Fruit fly (Drosophila melanogaster): ENCODE data around the gene CheA87a.

CheA87a gene

DNA sequence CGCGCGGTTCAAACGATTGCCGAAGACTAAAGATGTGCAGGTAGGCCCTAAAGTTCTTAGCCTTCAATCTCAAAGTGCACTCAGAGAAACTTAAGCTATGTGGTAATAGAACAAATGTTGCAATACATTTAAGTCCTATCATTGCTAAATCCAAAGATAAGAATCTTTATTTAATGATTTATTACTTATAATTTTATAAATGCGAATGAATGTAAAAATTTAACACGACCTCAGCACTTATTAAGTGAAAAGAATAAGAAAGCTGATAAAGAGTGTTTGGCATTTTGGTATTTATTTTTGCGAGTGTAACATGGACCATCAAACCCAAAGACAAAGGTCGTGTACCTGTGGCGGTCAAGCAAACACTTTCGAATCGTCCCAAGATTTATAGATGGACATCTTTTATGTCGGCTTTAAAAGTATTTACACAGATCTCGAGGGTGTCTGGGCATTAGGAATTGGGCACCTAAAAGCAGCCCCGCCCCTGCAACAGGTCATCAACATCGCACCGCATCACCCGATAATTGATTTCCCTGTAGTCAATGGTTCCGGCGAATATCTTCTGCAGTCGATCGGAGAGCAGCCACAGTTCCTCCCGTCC is 35.5 kb downstream of the CheA87a start, which contains the start of gene yellow-e3 (continued):
- peak; percentile 75 for TF ChIP-seq CG9727 (GFP tag; optimal IDR thresholded peaks at IDR 0.05)
- peak; percentile 63 for TF ChIP-seq pros (GFP tag; optimal IDR thresholded peaks at IDR 0.05)
- TF ChIP-seq fd96Cb (tag; optimal IDR thresholded peaks at IDR 0.05): peak; percentile 20
- TF ChIP-seq gem (tag; optimal IDR thresholded peaks at IDR 0.05): peak; percentile 65
- TF ChIP-seq kni (GFP tag; optimal IDR thresholded peaks at IDR 0.05): no peak
- peak; percentile 59 for TF ChIP-seq D19A (tag; optimal IDR thresholded peaks at IDR 0.05)
- peak in 1 of 2 experiments; percentile 42 for TF ChIP-seq bsh (GFP tag; optimal IDR thresholded peaks at IDR 0.05)
- TF ChIP-seq grau (tag; optimal IDR thresholded peaks at IDR 0.05): peak; percentile 44
- TF ChIP-seq Xbp1 (GFP tag; optimal IDR thresholded peaks at IDR 0.05): no peak
- TF ChIP-seq fd102C (GFP tag; optimal IDR thresholded peaks at IDR 0.05): peak; percentile 64
- TF ChIP-seq CTCF (GFP tag; optimal IDR thresholded peaks at IDR 0.05): no peak
- peak; percentile 41 for TF ChIP-seq CG16815 (GFP tag; optimal IDR thresholded peaks at IDR 0.05)
- peak; percentile 38; the same call in 1 of the 3 replicates for TF ChIP-seq CG17361 (GFP tag; IDR thresholded peaks at IDR 0.05)
- peak; percentile 53 for TF ChIP-seq row (GFP tag; IDR thresholded peaks at IDR 0.05)
- TF ChIP-seq E2f2 (GFP tag; IDR thresholded peaks at IDR 0.05): no peak
- peak; percentile 74 for TF ChIP-seq CG2712 (tag; optimal IDR thresholded peaks at IDR 0.05)
- peak; percentile 38 for TF ChIP-seq Blimp-1 (GFP tag; optimal IDR thresholded peaks at IDR 0.05)
- no peak for TF ChIP-seq sc (optimal IDR thresholded peaks at IDR 0.05)
- TF ChIP-seq sc (GFP tag; optimal IDR thresholded peaks at IDR 0.05): peak; percentile 5
- TF ChIP-seq CG6254 (GFP tag; optimal IDR thresholded peaks at IDR 0.05): peak; percentile 37
- peak; percentile 42 for TF ChIP-seq ac (GFP tag; optimal IDR thresholded peaks at IDR 0.05)
- TF ChIP-seq CoRest (tag; optimal IDR thresholded peaks at IDR 0.05): peak; percentile 25
- TF ChIP-seq zfh1 (GFP tag; IDR thresholded peaks at IDR 0.05): peak; percentile 64; the same call in 2 of the 3 replicates
- 0 out of 2 replicates have a peak, but pooled peaks have one; percentile 35 for TF ChIP-seq CG31441 (GFP tag; IDR thresholded peaks at IDR 0.05)
- no peak for TF ChIP-seq Atf-2 (GFP tag; optimal IDR thresholded peaks at IDR 0.05)
- TF ChIP-seq yki (optimal IDR thresholded peaks at IDR 0.05): no peak
- no peak for TF ChIP-seq p53 (GFP tag; optimal IDR thresholded peaks at IDR 0.05)
- peak; percentile 11 for TF ChIP-seq stwl (tag; optimal IDR thresholded peaks at IDR 0.05)
- peak; percentile 14 for TF ChIP-seq CG1602 (GFP tag; optimal IDR thresholded peaks at IDR 0.05)
- TF ChIP-seq Elba2 (GFP tag; optimal IDR thresholded peaks at IDR 0.05): peak; percentile 28
- TF ChIP-seq CG10267 (tag; optimal IDR thresholded peaks at IDR 0.05): peak; percentile 71
- TF ChIP-seq CG7839 (tag; optimal IDR thresholded peaks at IDR 0.05): peak; percentile 14
- TF ChIP-seq maf-S (GFP tag; optimal IDR thresholded peaks at IDR 0.05): no peak
- peak; percentile 90 for TF ChIP-seq CG15696 (tag; optimal IDR thresholded peaks at IDR 0.05)
- TF ChIP-seq phol (tag; optimal IDR thresholded peaks at IDR 0.05): peak; percentile 52
- peak; percentile 39; the same call in 1 of the 2 replicates for TF ChIP-seq CG8765 (GFP tag; IDR thresholded peaks at IDR 0.05)
- TF ChIP-seq dmrt11E (tag; optimal IDR thresholded peaks at IDR 0.05): peak; percentile 87
- peak; percentile 6 for TF ChIP-seq CG11504 (tag; optimal IDR thresholded peaks at IDR 0.05)
- peak; percentile 32 for TF ChIP-seq trem (tag; optimal IDR thresholded peaks at IDR 0.05)
- TF ChIP-seq Rfx (GFP tag; IDR thresholded peaks at IDR 0.05): no peak
- peak; percentile 84 for TF ChIP-seq CG15479 (GFP tag; optimal IDR thresholded peaks at IDR 0.05)
- TF ChIP-seq lola (GFP tag; optimal IDR thresholded peaks at IDR 0.05): peak in 1 of 3 experiments; percentile 82
- no peak for TF ChIP-seq D (optimal IDR thresholded peaks at IDR 0.05)
- TF ChIP-seq D (GFP tag; optimal IDR thresholded peaks at IDR 0.05): peak; percentile 7

Data from whole organism, embryonic.